Fruit fly (Drosophila melanogaster): ENCODE data around the gene Gs1.

Gs1 gene

dm6 chr2L:109098-109799 is 22.6 kb upstream of the Gs1 start (continued):
- TF ChIP-seq CG33213 (GFP tag; optimal IDR thresholded peaks at IDR 0.05) (no peak), CG14667 (GFP tag; IDR thresholded peaks at IDR 0.05) (no peak), CG17385 (GFP tag; optimal IDR thresholded peaks at IDR 0.05) (no peak), CG34376 (GFP tag; optimal IDR thresholded peaks at IDR 0.05) (peak; percentile 90), chif (GFP tag; optimal IDR thresholded peaks at IDR 0.05) (no peak), Hr51 (GFP tag; optimal IDR thresholded peaks at IDR 0.05) (no peak), zen (tag; optimal IDR thresholded peaks at IDR 0.05) (no peak), Dek (tag; optimal IDR thresholded peaks at IDR 0.05) (peak; percentile 15), Mes4 (GFP tag; optimal IDR thresholded peaks at IDR 0.05) (no peak), Sry-δ (GFP tag; optimal IDR thresholded peaks at IDR 0.05) (no peak), CG1792 (GFP tag; optimal IDR thresholded peaks at IDR 0.05) (no peak), sd (tag; optimal IDR thresholded peaks at IDR 0.05) (peak; percentile 87), Adf1 (GFP tag; IDR thresholded peaks at IDR 0.05) (no peak), D19A (tag; optimal IDR thresholded peaks at IDR 0.05) (no peak), pzg (GFP tag; optimal IDR thresholded peaks at IDR 0.05) (no peak), Nf-YC (tag; optimal IDR thresholded peaks at IDR 0.05) (no peak), Kr (GFP tag; optimal IDR thresholded peaks at IDR 0.05) (no peak), fd102C (GFP tag; optimal IDR thresholded peaks at IDR 0.05) (no peak), Bgb (GFP tag; IDR thresholded peaks at IDR 0.05; ENCODE audit: partially characterized antibody) (no peak), CG2199 (GFP tag; IDR thresholded peaks at IDR 0.05) (no peak), knrl (GFP tag; IDR thresholded peaks at IDR 0.05; ENCODE audit: partially characterized antibody) (no peak), CG2129 (GFP tag; IDR thresholded peaks at IDR 0.05; ENCODE audit: partially characterized antibody) (no peak), fd64A (GFP tag; optimal IDR thresholded peaks at IDR 0.05) (no peak), CG12659 (GFP tag; optimal IDR thresholded peaks at IDR 0.05) (no peak), Dbx (GFP tag; IDR thresholded peaks at IDR 0.05) (no peak), amos (GFP tag; IDR thresholded peaks at IDR 0.05; ENCODE audit: partially characterized antibody) (0 out of 2 replicates have a peak, but pooled peaks have one; percentile 18)

- TF ChIP-seq tll (GFP tag; optimal IDR thresholded peaks at IDR 0.05) (no peak), CG3847 (GFP tag; IDR thresholded peaks at IDR 0.05) (no peak), stwl (tag; optimal IDR thresholded peaks at IDR 0.05) (no peak), fu2 (GFP tag; optimal IDR thresholded peaks at IDR 0.05) (no peak), Opbp (GFP tag; IDR thresholded peaks at IDR 0.05; ENCODE audit: partially characterized antibody) (no peak), Usf (GFP tag; optimal IDR thresholded peaks at IDR 0.05) (no peak)
Measured at dm6 chr2L:110046-110445, 21.8 kb upstream of the Gs1 start.

- TF ChIP-seq Doc3 (GFP tag; IDR thresholded peaks at IDR 0.05; ENCODE audit: partially characterized antibody) (peak; percentile 54; the same call in 2 of the 3 replicates), CG31388 (GFP tag; optimal IDR thresholded peaks at IDR 0.05) (no peak), HLH4C (GFP tag; IDR thresholded peaks at IDR 0.05; ENCODE audit: partially characterized antibody) (peak; percentile 77), CG34224 (GFP tag; IDR thresholded peaks at IDR 0.05; ENCODE audit: partially characterized antibody) (peak; percentile 76), Med (GFP tag) (peak; percentile 74), gfzf (GFP tag; optimal IDR thresholded peaks at IDR 0.05) (peak; percentile 32), BEAF-32 (GFP tag; optimal IDR thresholded peaks at IDR 0.05) (peak; percentile 83), Ptx1 (GFP tag; IDR thresholded peaks at IDR 0.05) (no peak), CG15479 (GFP tag; optimal IDR thresholded peaks at IDR 0.05) (peak; percentile 50), CG18476 (GFP tag; optimal IDR thresholded peaks at IDR 0.05) (no peak), sens (GFP tag) (peak; percentile 71), Bgb (GFP tag; IDR thresholded peaks at IDR 0.05; ENCODE audit: partially characterized antibody) (peak; percentile 90), E2f1 (GFP tag; IDR thresholded peaks at IDR 0.05) (no peak), fd64A (GFP tag; optimal IDR thresholded peaks at IDR 0.05) (no peak), Dref (GFP tag; IDR thresholded peaks at IDR 0.05) (peak; percentile 86), Dp (GFP tag; optimal IDR thresholded peaks at IDR 0.05) (peak; percentile 60), phol (tag; optimal IDR thresholded peaks at IDR 0.05) (peak; percentile 92), stwl (tag; optimal IDR thresholded peaks at IDR 0.05) (peak; percentile 44)
Measured at dm6 chr2L:114429-114828, 17.4 kb upstream of the Gs1 start, which contains the start of gene ND-15. Gene ND-15 (plus strand): TSS chr2L:114726.

All from whole organism, embryonic.